Fruit fly (Drosophila melanogaster) whole organism, embryonic: ENCODE results near the gene heph.

Source experiments
- Bdp1 ChIP-seq: fragments of 200-800 bp; sonication (Bioruptor generic); optimal IDR thresholded peaks from 3 replicates; lab custom pipeline; 2016; ENCODE audit warnings: missing biosample characterization, missing genetic modification characterization
- BtbVII ChIP-seq: fragments of 200-800 bp; sonication (Bioruptor generic); optimal IDR thresholded peaks from 3 replicates; lab custom pipeline; 2017; ENCODE audit warnings: missing biosample characterization, mild to moderate bottlenecking, missing genetic modification characterization
- CG10209 ChIP-seq: fragments of 200-800 bp; sonication (Bioruptor generic); optimal IDR thresholded peaks from 3 replicates; lab custom pipeline; 2017; ENCODE audit warnings: missing biosample characterization, mild to moderate bottlenecking, missing genetic modification characterization, missing genetic modification reagents
- CG10654 ChIP-seq: fragments of 200-800 bp; sonication (Bioruptor generic); optimal IDR thresholded peaks from 2 replicates; lab custom pipeline; 2016; ENCODE audit warnings: missing biosample characterization, missing genetic modification characterization
- CG11695 ChIP-seq: fragments of 200-800 bp; sonication (Bioruptor generic); IDR thresholded peaks from 3 replicates; pipeline ENCODE4 v1.3.6; 2022; ENCODE audit warnings: missing biosample characterization, missing genetic modification characterization
- CG11696 ChIP-seq: fragments of 200-800 bp; sonication (Bioruptor generic); IDR thresholded peaks from 2 replicates; pipeline ENCODE4 v1.3.6; 2022; ENCODE audit warnings: missing biosample characterization, missing genetic modification characterization
- CG12391 ChIP-seq: fragments of 200-800 bp; sonication (Bioruptor generic); optimal IDR thresholded peaks from 3 replicates; lab custom pipeline; 2018; ENCODE audit warnings: missing biosample characterization, mild to moderate bottlenecking, missing genetic modification characterization, moderate library complexity
- CG14667 ChIP-seq: fragments of 200-800 bp; sonication (Bioruptor generic); IDR thresholded peaks from 2 replicates; pipeline ENCODE4 v1.3.6; 2022; ENCODE audit warnings: missing biosample characterization, missing genetic modification characterization
- CG1602 ChIP-seq: fragments of 200-800 bp; sonication (Bioruptor generic); optimal IDR thresholded peaks from 3 replicates; lab custom pipeline; 2016; ENCODE audit warnings: missing biosample characterization, missing genetic modification characterization
- CG16863 ChIP-seq: fragments of 200-800 bp; sonication (Bioruptor generic); optimal IDR thresholded peaks from 3 replicates; lab custom pipeline; 2016; ENCODE audit warnings: missing biosample characterization, missing genetic modification characterization
- CG17568 ChIP-seq: fragments of 200-800 bp; sonication (Bioruptor generic); optimal IDR thresholded peaks from 2 replicates; lab custom pipeline; 2018; ENCODE audit warnings: missing biosample characterization, mild to moderate bottlenecking, missing genetic modification characterization, moderate library complexity
- CG18599 ChIP-seq: fragments of 200-800 bp; sonication (Bioruptor generic); optimal IDR thresholded peaks from 3 replicates; lab custom pipeline; 2017; ENCODE audit warnings: missing biosample characterization, missing genetic modification characterization, mild to moderate bottlenecking, moderate library complexity, missing genetic modification reagents
- CG2889 ChIP-seq: fragments of 200-800 bp; sonication (Bioruptor generic); IDR thresholded peaks from 3 replicates; pipeline ENCODE4 v1.3.6; 2022; ENCODE audit warnings: missing biosample characterization, missing genetic modification characterization
- CG32772 ChIP-seq: fragments of 200-800 bp; sonication (Bioruptor generic); IDR thresholded peaks from 2 replicates; pipeline ENCODE4 v1.3.6; 2022; ENCODE audit warnings: missing biosample characterization, missing genetic modification characterization
- CG33213 ChIP-seq: fragments of 200-800 bp; sonication (Bioruptor generic); optimal IDR thresholded peaks from 3 replicates; lab custom pipeline; 2016; ENCODE audit warnings: missing biosample characterization, missing genetic modification characterization
- CG3726 ChIP-seq: fragments of 200-800 bp; sonication (Bioruptor generic); IDR thresholded peaks from 3 replicates; pipeline ENCODE4, ENCODE4 v1.3.6; 2022; ENCODE audit warnings: missing biosample characterization, missing genetic modification characterization
- CG4424 ChIP-seq: fragments of 200-800 bp; sonication (Bioruptor generic); optimal IDR thresholded peaks from 3 replicates; lab custom pipeline; 2016; ENCODE audit warnings: missing biosample characterization, missing genetic modification characterization
- CG6272 ChIP-seq: fragments of 200-800 bp; sonication (Bioruptor generic); IDR thresholded peaks from 2 replicates; pipeline ENCODE4 v1.3.6; 2022; ENCODE audit warnings: missing biosample characterization, missing genetic modification characterization
- CG6765 ChIP-seq: fragments of 200-800 bp; sonication (Bioruptor generic); optimal IDR thresholded peaks from 3 replicates; lab custom pipeline; 2017; ENCODE audit warnings: missing biosample characterization, mild to moderate bottlenecking, missing genetic modification characterization
- CG6813 ChIP-seq: fragments of 200-800 bp; sonication (Bioruptor generic); optimal IDR thresholded peaks from 2 replicates; lab custom pipeline; 2017; ENCODE audit warnings: missing biosample characterization, missing genetic modification characterization, mild to moderate bottlenecking, moderate library complexity, missing genetic modification reagents
- CG8290 ChIP-seq, 3 experiments: fragments of 200-800 bp; sonication (Bioruptor generic); optimal IDR thresholded peaks; 2 replicates each; lab custom pipeline; 2016 to 2019; ENCODE audit warnings: missing biosample characterization in 3 of 3, missing genetic modification characterization in 3 of 3, mild to moderate bottlenecking in 2 of 3, moderate library complexity in 1 of 3
- CG8944 ChIP-seq: fragments of 200-800 bp; sonication (Bioruptor generic); optimal IDR thresholded peaks from 3 replicates; lab custom pipeline; 2016; ENCODE audit warnings: missing biosample characterization, missing genetic modification characterization
- CG9609 ChIP-seq: fragments of 200-800 bp; sonication (Bioruptor generic); optimal IDR thresholded peaks from 3 replicates; lab custom pipeline; 2016; ENCODE audit warnings: missing biosample characterization, missing genetic modification characterization
- Doc2 ChIP-seq: fragments of 200-800 bp; sonication (Bioruptor generic); IDR thresholded peaks from 2 replicates; pipeline ENCODE4 v1.3.6; 2022; ENCODE audit warnings: missing biosample characterization, missing genetic modification characterization
- Dref ChIP-seq: fragments of 200-800 bp; sonication (Bioruptor generic); IDR thresholded peaks from 2 replicates; pipeline ENCODE4 v1.3.6; 2022; ENCODE audit warnings: missing biosample characterization, missing genetic modification characterization
- HHEX ChIP-seq: fragments of 200-800 bp; sonication (Bioruptor generic); optimal IDR thresholded peaks from 3 replicates; lab custom pipeline; 2017; ENCODE audit warnings: missing biosample characterization, mild to moderate bottlenecking, missing genetic modification characterization, missing genetic modification reagents
- Hand ChIP-seq: fragments of 200-800 bp; sonication (Bioruptor generic); optimal IDR thresholded peaks from 2 replicates; lab custom pipeline; 2017; ENCODE audit warnings: mild to moderate bottlenecking, missing biosample characterization, missing genetic modification reagents, missing genetic modification characterization
- Hey ChIP-seq: fragments of 200-800 bp; sonication (Bioruptor generic); optimal IDR thresholded peaks from 3 replicates; lab custom pipeline; 2018; ENCODE audit warnings: missing biosample characterization, mild to moderate bottlenecking, missing genetic modification characterization
- HmgD ChIP-seq: fragments of 200-800 bp; sonication (Bioruptor generic); optimal IDR thresholded peaks from 3 replicates; lab custom pipeline; 2016; ENCODE audit warnings: missing biosample characterization, missing genetic modification characterization
- Hr78 ChIP-seq, 2 experiments: fragments of 200-800 bp in 1 of 2; fragments of >200 bp in 1 of 2; sonication (Bioruptor generic) in 1 of 2; optimal IDR thresholded peaks; 2 replicates each; lab custom pipeline; 2017 to 2019; ENCODE audit warnings: missing biosample characterization in 2 of 2, missing genetic modification characterization in 2 of 2, mild to moderate bottlenecking in 1 of 2, moderate library complexity in 1 of 2
- Kr ChIP-seq: fragments of 200-800 bp; sonication (Bioruptor generic); optimal IDR thresholded peaks from 2 replicates; lab custom pipeline; 2017; ENCODE audit warnings: missing biosample characterization, mild to moderate bottlenecking, missing genetic modification characterization
- MESR4 ChIP-seq: fragments of 200-800 bp; sonication (Bioruptor generic); optimal IDR thresholded peaks from 2 replicates; lab custom pipeline; 2018; ENCODE audit warnings: missing biosample characterization, mild to moderate bottlenecking, missing genetic modification characterization, moderate library complexity
- Neu2 ChIP-seq: fragments of 200-800 bp; sonication (Bioruptor generic); optimal IDR thresholded peaks from 3 replicates; lab custom pipeline; 2016; ENCODE audit warnings: missing biosample characterization, missing genetic modification characterization, borderline replicate concordance
- Rx ChIP-seq: fragments of 200-800 bp; sonication (Bioruptor generic); IDR thresholded peaks from 2 replicates; pipeline ENCODE4 v1.3.6; 2022; ENCODE audit warnings: missing biosample characterization, missing genetic modification characterization
- Sox102F ChIP-seq: fragments of 200-800 bp; sonication (Bioruptor generic); optimal IDR thresholded peaks from 2 replicates; lab custom pipeline; 2018; ENCODE audit warnings: missing biosample characterization, mild to moderate bottlenecking, missing genetic modification characterization, moderate library complexity
- Ssrp ChIP-seq: fragments of 200-800 bp; sonication (Bioruptor generic); optimal IDR thresholded peaks from 2 replicates; lab custom pipeline; 2018; ENCODE audit warnings: missing biosample characterization, mild to moderate bottlenecking, missing genetic modification characterization, moderate library complexity
- Taf1 ChIP-seq: fragments of 200-800 bp; sonication (Bioruptor generic); IDR thresholded peaks from 2 replicates; pipeline ENCODE4 v1.3.6; 2022; ENCODE audit warnings: missing biosample characterization, missing genetic modification characterization
- bowl ChIP-seq: fragments of 200-800 bp; sonication (Bioruptor generic); IDR thresholded peaks from 2 replicates; pipeline ENCODE4 v1.3.6; 2022; ENCODE audit warnings: missing biosample characterization, missing genetic modification characterization
- disco-r ChIP-seq: fragments of 200-800 bp; sonication (Bioruptor generic); optimal IDR thresholded peaks from 2 replicates; lab custom pipeline; 2016; ENCODE audit warnings: missing biosample characterization, missing genetic modification characterization
- dm ChIP-seq: fragments of 200-800 bp; sonication (Bioruptor generic); optimal IDR thresholded peaks from 3 replicates; lab custom pipeline; 2016; ENCODE audit warnings: missing biosample characterization, missing genetic modification characterization
- gt ChIP-seq: fragments of 200-800 bp; sonication (Bioruptor generic); IDR thresholded peaks from 2 replicates; pipeline ENCODE4 v1.3.6; 2022; ENCODE audit warnings: missing biosample characterization, missing genetic modification characterization
- hb ChIP-seq: fragments of 200-800 bp; sonication (Bioruptor generic); IDR thresholded peaks from 3 replicates; pipeline ENCODE4 v1.3.6; 2022; ENCODE audit warnings: missing biosample characterization, missing genetic modification characterization; ENCODE audit not compliant: partially characterized antibody
- hbn ChIP-seq: fragments of 200-800 bp; sonication (Bioruptor generic); IDR thresholded peaks from 2 replicates; pipeline ENCODE4 v1.3.6; 2022; ENCODE audit warnings: missing biosample characterization, missing genetic modification characterization; ENCODE audit not compliant: partially characterized antibody
- ken ChIP-seq: fragments of 200-800 bp; sonication (Bioruptor generic); IDR thresholded peaks from 3 replicates; pipeline ENCODE4 v1.3.6; 2022; ENCODE audit warnings: missing biosample characterization, missing genetic modification characterization
- nerfin-1 ChIP-seq: fragments of 200-800 bp; sonication (Bioruptor generic); optimal IDR thresholded peaks from 3 replicates; lab custom pipeline; 2019; ENCODE audit warnings: missing biosample characterization, mild to moderate bottlenecking, missing genetic modification characterization, moderate library complexity
- nerfin-2 ChIP-seq: fragments of 200-800 bp; sonication (Bioruptor generic); IDR thresholded peaks from 2 replicates; pipeline ENCODE4 v1.3.6; 2022; ENCODE audit warnings: missing biosample characterization, missing genetic modification characterization; ENCODE audit not compliant: partially characterized antibody
- row ChIP-seq: fragments of 200-800 bp; sonication (Bioruptor generic); IDR thresholded peaks from 3 replicates; pipeline ENCODE4 v1.3.6; 2022; ENCODE audit warnings: missing biosample characterization, missing genetic modification characterization
- seq ChIP-seq: fragments of 200-800 bp; sonication (Bioruptor generic); IDR thresholded peaks from 2 replicates; pipeline ENCODE4 v1.3.6; 2022; ENCODE audit warnings: missing biosample characterization, missing genetic modification characterization
- sim ChIP-seq: fragments of 200-800 bp; sonication (Bioruptor generic); IDR thresholded peaks from 2 replicates; pipeline ENCODE4 v1.3.6; 2022; ENCODE audit warnings: missing biosample characterization, missing genetic modification characterization
- slou ChIP-seq: fragments of 200-800 bp; sonication (Bioruptor generic); optimal IDR thresholded peaks from 3 replicates; lab custom pipeline; 2016; ENCODE audit warnings: missing biosample characterization, missing genetic modification characterization
- ssp ChIP-seq: fragments of 200-800 bp; sonication (Bioruptor generic); IDR thresholded peaks from 2 replicates; pipeline ENCODE4 v1.3.6; 2022; ENCODE audit warnings: missing biosample characterization, missing genetic modification characterization

heph gene

DNA sequence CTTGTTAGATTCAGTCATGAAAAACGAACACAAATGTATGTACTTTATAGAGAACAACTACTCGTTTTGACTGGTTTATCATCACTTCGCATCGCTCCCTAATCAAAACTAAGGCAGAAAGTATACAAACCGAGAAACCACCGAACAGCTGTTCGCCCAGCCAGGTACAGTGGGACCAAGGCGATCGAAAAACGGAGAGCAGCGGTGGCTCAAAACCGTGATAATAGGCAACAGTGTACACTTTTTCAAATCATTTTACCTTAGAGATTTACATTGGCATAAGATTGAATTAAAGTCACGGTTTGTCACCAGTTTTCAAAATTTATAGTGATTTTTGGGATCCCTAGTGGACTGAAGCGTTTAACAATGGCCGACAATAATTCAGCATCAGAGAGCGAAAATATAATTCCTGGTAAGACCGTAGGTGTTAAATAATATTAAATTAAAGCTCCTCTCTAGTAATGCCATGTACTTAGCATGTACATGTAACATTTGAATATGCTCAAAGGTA is 210.0 kb downstream of the heph start, which contains the start of the genes CG42233 and CG1971 (continued):
- TF ChIP-seq CG6272 (GFP tag; lab: Robert Waterston, UW) (no peak), Rx (GFP tag; lab: Robert Waterston, UW) (peak; percentile 31; the same call in 1 of the 2 replicates), Bdp1 (GFP tag; lab: Kevin White, UChicago) (no peak), CG9609 (GFP tag; lab: Kevin White, UChicago) (no peak), nerfin-1 (tag; lab: Kevin White, UChicago) (no peak), Hand (no peak), CG11695 (GFP tag; lab: Robert Waterston, UW) (no peak), HmgD (GFP tag; lab: Kevin White, UChicago) (no peak), HHEX (GFP tag; lab: Kevin White, UChicago) (no peak), ssp (no peak), CG17568 (GFP tag; lab: Kevin White, UChicago) (no peak), Hey (no peak), CG16863 (no peak), Sox102F (no peak), Hr78 (GFP tag; optimal IDR thresholded peaks at IDR 0.05; lab: Kevin White, UChicago) (no peak), Kr (GFP tag; lab: Kevin White, UChicago) (no peak), CG2889 (GFP tag; lab: Robert Waterston, UW) (no peak), CG10654 (GFP tag; lab: Kevin White, UChicago) (no peak), CG14667 (GFP tag; lab: Robert Waterston, UW) (no peak), hbn (GFP tag; lab: Robert Waterston, UW) (no peak), Taf1 (peak; percentile 14; the same call in 1 of the 2 replicates), slou (GFP tag; lab: Kevin White, UChicago) (no peak), CG8290 (GFP tag; optimal IDR thresholded peaks at IDR 0.05; lab: Kevin White, UChicago) (no peak), CG8290 (tag; optimal IDR thresholded peaks at IDR 0.05; lab: Kevin White, UChicago) (no peak), Ssrp (tag; lab: Kevin White, UChicago) (no peak), CG18599 (GFP tag; lab: Kevin White, UChicago) (no peak), CG11696 (GFP tag; lab: Robert Waterston, UW) (peak; percentile 58; the same call in 1 of the 2 replicates), CG32772 (no peak), MESR4 (peak; percentile 19), gt (GFP tag; lab: Robert Waterston, UW) (no peak), dm (GFP tag; lab: Kevin White, UChicago) (no peak), seq (no peak), Neu2 (GFP tag; lab: Kevin White, UChicago) (no peak), CG3726 (GFP tag; lab: Robert Waterston, UW) (no peak), Doc2 (no peak), CG10209 (GFP tag; lab: Kevin White, UChicago) (no peak), bowl (GFP tag; lab: Robert Waterston, UW) (no peak), CG6765 (GFP tag; lab: Kevin White, UChicago) (no peak), CG6813 (no peak), nerfin-2 (GFP tag; lab: Robert Waterston, UW) (no peak; the same call in 1 of the 2 replicates), CG12391 (tag; lab: Kevin White, UChicago) (peak; percentile 34), CG1602 (GFP tag; lab: Kevin White, UChicago) (no peak), Dref (GFP tag; lab: Robert Waterston, UW) (no peak), ken (GFP tag; lab: Robert Waterston, UW) (no peak), disco-r (GFP tag; lab: Kevin White, UChicago) (no peak), sim (GFP tag; lab: Robert Waterston, UW) (no peak), row (GFP tag; lab: Robert Waterston, UW) (peak; percentile 87), CG33213 (GFP tag; lab: Kevin White, UChicago) (no peak), hb (GFP tag; lab: Robert Waterston, UW) (peak; percentile 69; the same call in 1 of the 3 replicates), CG4424 (GFP tag; lab: Kevin White, UChicago) (no peak), BtbVII (GFP tag; lab: Kevin White, UChicago) (no peak), CG8944 (no peak)
